Worm (Caenorhabditis elegans) whole organism, L2 larva: ENCODE data around the gene lips-11.

Experiments used
- Y55F3AM.14 ChIP-seq: fragments of 200-800 bp; sonication (Bioruptor generic); optimal IDR thresholded peaks from 2 replicates; lab custom pipeline; 2018; ENCODE audit warnings: mild to moderate bottlenecking, missing genetic modification characterization, missing compliant biosample characterization
- alr-1 ChIP-seq: fragments of 150-350 bp; optimal IDR thresholded peaks from 2 replicates; lab custom pipeline; 2014; ENCODE audit warnings: missing biosample characterization, missing genetic modification characterization
- ama-1 ChIP-seq: fragments of 150-350 bp; optimal IDR thresholded peaks from 2 replicates; lab custom pipeline; 2018; ENCODE audit warnings: inconsistent platforms
- egl-27 ChIP-seq: sonication (generic microtip); optimal IDR thresholded peaks from 3 replicates; lab custom pipeline; 2017; ENCODE audit warnings: missing biosample characterization, missing genetic modification reagents, missing genetic modification characterization
- nhr-10 ChIP-seq: sonication (generic microtip); optimal IDR thresholded peaks from 2 replicates; lab custom pipeline; 2017; ENCODE audit warnings: missing biosample characterization, missing genetic modification characterization
- nhr-11 ChIP-seq: fragments of 150-350 bp; optimal IDR thresholded peaks from 2 replicates; lab custom pipeline; 2014; ENCODE audit warnings: missing biosample characterization, missing genetic modification characterization
- nhr-12 ChIP-seq: fragments of 150-350 bp; optimal IDR thresholded peaks from 2 replicates; lab custom pipeline; 2014; ENCODE audit warnings: missing biosample characterization, missing genetic modification characterization
- nhr-237 ChIP-seq: fragments of 150-350 bp; optimal IDR thresholded peaks from 2 replicates; lab custom pipeline; 2014; ENCODE audit warnings: missing biosample characterization, missing genetic modification characterization
- nhr-25 ChIP-seq: fragments of 150-350 bp; sonication (generic microtip); optimal IDR thresholded peaks from 3 replicates; lab custom pipeline; 2014; ENCODE audit warnings: missing biosample characterization, missing genetic modification characterization
- snpc-4 ChIP-seq: fragments of 150-350 bp; optimal IDR thresholded peaks from 2 replicates; lab custom pipeline; 2014; ENCODE audit warnings: missing biosample characterization, missing genetic modification characterization
- unc-55 ChIP-seq: fragments of 150-350 bp; sonication (generic microtip); optimal IDR thresholded peaks from 3 replicates; lab custom pipeline; 2014; ENCODE audit warnings: missing biosample characterization, missing genetic modification reagents, missing genetic modification characterization
- unc-62 ChIP-seq: fragments of 150-350 bp; optimal IDR thresholded peaks from 2 replicates; lab custom pipeline; 2014; ENCODE audit warnings: missing biosample characterization, missing genetic modification reagents, missing genetic modification characterization
- zag-1 ChIP-seq: fragments of 150-350 bp; optimal IDR thresholded peaks from 2 replicates; lab custom pipeline; 2014; ENCODE audit warnings: missing biosample characterization, missing genetic modification characterization
- ztf-11 ChIP-seq: sonication (generic microtip); optimal IDR thresholded peaks from 2 replicates; lab custom pipeline; 2017; ENCODE audit warnings: missing biosample characterization, missing genetic modification characterization

- TF ChIP-seq unc-55 = no peak
- TF ChIP-seq nhr-11 = no peak
- no peak for TF ChIP-seq alr-1 (tag; lab: Kevin White, UChicago)
- no peak for TF ChIP-seq nhr-25 (tag; lab: Kevin White, UChicago)
- TF ChIP-seq nhr-12 (tag; lab: Kevin White, UChicago) = no peak
- TF ChIP-seq ama-1 (lab: Kevin White, UChicago) = no peak
- TF ChIP-seq nhr-237 (tag; lab: Kevin White, UChicago) = no peak
- no peak for TF ChIP-seq ztf-11 (tag; lab: Kevin White, UChicago)
- no peak for TF ChIP-seq zag-1
- TF ChIP-seq nhr-10 (tag; lab: Kevin White, UChicago) = no peak
- TF ChIP-seq Y55F3AM.14 (GFP tag; lab: Kevin White, UChicago) = no peak
- TF ChIP-seq snpc-4 (tag; lab: Kevin White, UChicago) = no peak
- TF ChIP-seq unc-62 (GFP tag; lab: Kevin White, UChicago) = no peak
- no peak for TF ChIP-seq egl-27 (tag; lab: Kevin White, UChicago)
These were observed 9.4 kb downstream of the lips-11 start for ce11 chrII:1101413-1101812.
